Fruit fly (Drosophila melanogaster): ENCODE data around the gene CG42822.

dm6 chr3R:17371094-17371493, 42.6 kb upstream of the CG42822 start:
- TF ChIP-seq CG8478 (optimal IDR thresholded peaks at IDR 0.05) (no peak), CTCF (optimal IDR thresholded peaks at IDR 0.05) (no peak)

Data from S2 (cell line).